Fruit fly (Drosophila melanogaster) whole organism, embryonic: ENCODE data around the gene CG10725.
A peak's percentile ranks its signal among the peaks of the same experiment; 100 is the strongest.

Experiments used
- Atf3 ChIP-seq: fragments of 200-800 bp; sonication (Bioruptor generic); optimal IDR thresholded peaks from 3 replicates; lab custom pipeline; 2016; ENCODE audit warnings: missing biosample characterization, missing genetic modification characterization
- B-H1 ChIP-seq: fragments of 200-800 bp; sonication (Bioruptor generic); IDR thresholded peaks from 3 replicates; pipeline ENCODE4 v1.3.6; 2022; ENCODE audit warnings: missing biosample characterization, missing genetic modification characterization
- CG10274 ChIP-seq: fragments of 200-800 bp; sonication (Bioruptor generic); optimal IDR thresholded peaks from 3 replicates; lab custom pipeline; 2017; ENCODE audit warnings: missing biosample characterization, mild to moderate bottlenecking, missing genetic modification characterization
- CG12391 ChIP-seq: fragments of 200-800 bp; sonication (Bioruptor generic); optimal IDR thresholded peaks from 3 replicates; lab custom pipeline; 2018; ENCODE audit warnings: missing biosample characterization, mild to moderate bottlenecking, missing genetic modification characterization, moderate library complexity
- CG13775 ChIP-seq: fragments of 200-800 bp; sonication (Bioruptor generic); optimal IDR thresholded peaks from 3 replicates; lab custom pipeline; 2017; ENCODE audit warnings: missing biosample characterization, mild to moderate bottlenecking, missing genetic modification characterization
- CG14441 ChIP-seq: fragments of 200-800 bp; sonication (Bioruptor generic); IDR thresholded peaks from 2 replicates; pipeline ENCODE4 v1.3.6; 2022; ENCODE audit warnings: missing biosample characterization, missing genetic modification characterization
- CG16863 ChIP-seq: fragments of 200-800 bp; sonication (Bioruptor generic); optimal IDR thresholded peaks from 3 replicates; lab custom pipeline; 2016; ENCODE audit warnings: missing biosample characterization, missing genetic modification characterization
- CG17385 ChIP-seq: fragments of 200-800 bp; sonication (Bioruptor generic); optimal IDR thresholded peaks from 3 replicates; lab custom pipeline; 2018; ENCODE audit warnings: missing biosample characterization, mild to moderate bottlenecking, missing genetic modification characterization
- CG17612 ChIP-seq: fragments of 200-800 bp; sonication (Bioruptor generic); IDR thresholded peaks from 2 replicates; pipeline ENCODE4 v1.3.6; 2022; ENCODE audit warnings: missing biosample characterization, missing genetic modification characterization
- CG18619 ChIP-seq: fragments of 200-800 bp; sonication (Bioruptor generic); optimal IDR thresholded peaks from 3 replicates; lab custom pipeline; 2017; ENCODE audit warnings: missing biosample characterization, mild to moderate bottlenecking, missing genetic modification characterization
- CG2120 ChIP-seq: fragments of 200-800 bp; sonication (Bioruptor generic); optimal IDR thresholded peaks from 3 replicates; lab custom pipeline; 2016; ENCODE audit warnings: missing biosample characterization, missing genetic modification characterization
- CG2678 ChIP-seq: fragments of 200-800 bp; sonication (Bioruptor generic); optimal IDR thresholded peaks from 3 replicates; lab custom pipeline; 2019; ENCODE audit warnings: missing biosample characterization, mild to moderate bottlenecking, missing genetic modification characterization, moderate library complexity
- CG3065 ChIP-seq: fragments of 200-800 bp; sonication (Bioruptor generic); optimal IDR thresholded peaks from 2 replicates; lab custom pipeline; 2016; ENCODE audit warnings: missing biosample characterization, missing genetic modification characterization
- CG32767 ChIP-seq: fragments of 200-800 bp; sonication (Bioruptor generic); IDR thresholded peaks from 2 replicates; pipeline ENCODE4 v1.3.6; 2022; ENCODE audit warnings: missing biosample characterization, missing genetic modification characterization
- CG34224 ChIP-seq: fragments of 200-800 bp; sonication (Bioruptor generic); IDR thresholded peaks from 3 replicates; pipeline ENCODE4 v1.3.6; 2022; ENCODE audit warnings: missing biosample characterization, missing genetic modification characterization; ENCODE audit not compliant: partially characterized antibody
- CG4360 ChIP-seq: fragments of 200-800 bp; sonication (Bioruptor generic); IDR thresholded peaks from 2 replicates; pipeline ENCODE4 v1.3.6; 2022; ENCODE audit warnings: missing biosample characterization, missing genetic modification characterization
- CG7745 ChIP-seq: fragments of 200-800 bp; sonication (Bioruptor generic); optimal IDR thresholded peaks from 2 replicates; lab custom pipeline; 2018; ENCODE audit warnings: missing biosample characterization, mild to moderate bottlenecking, missing genetic modification characterization, moderate library complexity
- CG9817 ChIP-seq: fragments of 200-800 bp; sonication (Bioruptor generic); optimal IDR thresholded peaks from 2 replicates; lab custom pipeline; 2018; ENCODE audit warnings: missing biosample characterization, mild to moderate bottlenecking, missing genetic modification characterization, moderate library complexity
- D19B ChIP-seq: fragments of 200-800 bp; sonication (Bioruptor generic); optimal IDR thresholded peaks from 2 replicates; lab custom pipeline; 2017; ENCODE audit warnings: missing biosample characterization, mild to moderate bottlenecking, missing genetic modification characterization
- Doc3 ChIP-seq: fragments of 200-800 bp; sonication (Bioruptor generic); IDR thresholded peaks from 3 replicates; pipeline ENCODE4 v1.3.6; 2022; ENCODE audit warnings: missing biosample characterization, missing genetic modification characterization; ENCODE audit not compliant: partially characterized antibody
- Hr3 ChIP-seq: fragments of 200-800 bp; sonication (Bioruptor generic); optimal IDR thresholded peaks from 3 replicates; lab custom pipeline; 2016; ENCODE audit warnings: missing biosample characterization, missing genetic modification characterization
- Hr39 ChIP-seq: fragments of >200 bp; optimal IDR thresholded peaks from 2 replicates; lab custom pipeline; 2017
- Meics ChIP-seq: fragments of 200-800 bp; sonication (Bioruptor generic); optimal IDR thresholded peaks from 2 replicates; lab custom pipeline; 2017; ENCODE audit warnings: missing biosample characterization, mild to moderate bottlenecking, missing genetic modification characterization
- Mes4 ChIP-seq: fragments of 200-800 bp; sonication (Bioruptor generic); optimal IDR thresholded peaks from 2 replicates; lab custom pipeline; 2016; ENCODE audit warnings: missing biosample characterization, missing genetic modification characterization
- Nf-YB ChIP-seq: fragments of 200-800 bp; sonication (Bioruptor generic); optimal IDR thresholded peaks from 3 replicates; lab custom pipeline; 2019; ENCODE audit warnings: missing biosample characterization, mild to moderate bottlenecking, missing genetic modification characterization, moderate library complexity
- Oaz ChIP-seq: fragments of 200-800 bp; sonication (Bioruptor generic); IDR thresholded peaks from 2 replicates; pipeline ENCODE4 v1.3.6; 2022; ENCODE audit warnings: missing biosample characterization, missing genetic modification characterization
- PHDP ChIP-seq: fragments of 200-800 bp; sonication (Bioruptor generic); optimal IDR thresholded peaks from 3 replicates; lab custom pipeline; 2018; ENCODE audit warnings: missing biosample characterization, mild to moderate bottlenecking, missing genetic modification characterization, moderate library complexity
- Sox100B ChIP-seq: fragments of 200-800 bp; sonication (Bioruptor generic); optimal IDR thresholded peaks from 3 replicates; lab custom pipeline; 2018; ENCODE audit warnings: missing biosample characterization, mild to moderate bottlenecking, missing genetic modification characterization
- Sry-β ChIP-seq: fragments of 200-800 bp; sonication (Bioruptor generic); optimal IDR thresholded peaks from 2 replicates; lab custom pipeline; 2018; ENCODE audit warnings: missing biosample characterization, mild to moderate bottlenecking, missing genetic modification characterization, moderate library complexity
- Xrp1 ChIP-seq: fragments of 200-800 bp; sonication (Bioruptor generic); IDR thresholded peaks from 2 replicates; pipeline ENCODE4 v1.3.6; 2022; ENCODE audit warnings: missing biosample characterization, missing genetic modification characterization
- bbx ChIP-seq: fragments of 200-800 bp; sonication (Bioruptor generic); IDR thresholded peaks from 2 replicates; pipeline ENCODE4 v1.3.6; 2022; ENCODE audit warnings: missing biosample characterization, missing genetic modification characterization; ENCODE audit not compliant: partially characterized antibody
- bowl ChIP-seq: fragments of 200-800 bp; sonication (Bioruptor generic); IDR thresholded peaks from 2 replicates; pipeline ENCODE4 v1.3.6; 2022; ENCODE audit warnings: missing biosample characterization, missing genetic modification characterization
- chinmo ChIP-seq: fragments of 200-800 bp; sonication (Bioruptor generic); IDR thresholded peaks from 4 replicates; pipeline ENCODE4 v1.3.6; 2022; ENCODE audit warnings: missing biosample characterization, missing genetic modification characterization; ENCODE audit not compliant: partially characterized antibody
- chn ChIP-seq: fragments of 200-800 bp; sonication (Bioruptor generic); optimal IDR thresholded peaks from 2 replicates; lab custom pipeline; 2016; ENCODE audit warnings: missing biosample characterization, missing genetic modification characterization
- cwo ChIP-seq: fragments of 200-800 bp; sonication (Bioruptor generic); optimal IDR thresholded peaks from 3 replicates; lab custom pipeline; 2017; ENCODE audit warnings: missing biosample characterization, missing genetic modification characterization, mild to moderate bottlenecking, moderate library complexity, missing genetic modification reagents
- da ChIP-seq: fragments of 200-800 bp; sonication (Bioruptor generic); optimal IDR thresholded peaks from 2 replicates; lab custom pipeline; 2016; ENCODE audit warnings: missing biosample characterization, missing genetic modification characterization
- danr ChIP-seq: fragments of 200-800 bp; sonication (Bioruptor generic); IDR thresholded peaks from 2 replicates; pipeline ENCODE4 v1.3.6; 2022; ENCODE audit warnings: missing biosample characterization, missing genetic modification characterization
- dpn ChIP-seq, 2 experiments: fragments of 200-800 bp; sonication (Bioruptor generic); optimal IDR thresholded peaks; 3 replicates each; lab custom pipeline; 2016; ENCODE audit warnings: missing biosample characterization in 2 of 2, missing genetic modification characterization in 2 of 2
- emc ChIP-seq: fragments of 200-800 bp; sonication (Bioruptor generic); optimal IDR thresholded peaks from 2 replicates; lab custom pipeline; 2016; ENCODE audit warnings: missing biosample characterization, missing genetic modification characterization
- ken ChIP-seq: fragments of 200-800 bp; sonication (Bioruptor generic); IDR thresholded peaks from 3 replicates; pipeline ENCODE4 v1.3.6; 2022; ENCODE audit warnings: missing biosample characterization, missing genetic modification characterization
- klu ChIP-seq: fragments of 200-800 bp; sonication (Bioruptor generic); IDR thresholded peaks from 2 replicates; pipeline ENCODE4 v1.3.6; 2022; ENCODE audit warnings: missing biosample characterization, missing genetic modification characterization
- lilli ChIP-seq: fragments of 200-800 bp; sonication (Bioruptor generic); optimal IDR thresholded peaks from 3 replicates; lab custom pipeline; 2016; ENCODE audit warnings: missing biosample characterization, missing genetic modification characterization
- lola ChIP-seq, 3 experiments: fragments of >200 bp in 2 of 3; fragments of 200-800 bp in 1 of 3; sonication (Bioruptor generic) in 1 of 3; optimal IDR thresholded peaks; 2 replicates each; lab custom pipeline; 2017 to 2019; ENCODE audit warnings: missing biosample characterization in 3 of 3, missing genetic modification characterization in 3 of 3, mild to moderate bottlenecking in 1 of 3, moderate library complexity in 1 of 3
- mirr ChIP-seq: fragments of 200-800 bp; sonication (Bioruptor generic); optimal IDR thresholded peaks from 3 replicates; lab custom pipeline; 2018; ENCODE audit warnings: missing biosample characterization, mild to moderate bottlenecking, missing genetic modification characterization
- slbo ChIP-seq: fragments of 200-800 bp; sonication (Bioruptor generic); IDR thresholded peaks from 2 replicates; pipeline ENCODE4 v1.3.6; 2022; ENCODE audit warnings: missing biosample characterization, missing genetic modification characterization
- so ChIP-seq: fragments of 200-800 bp; sonication (Bioruptor generic); IDR thresholded peaks from 3 replicates; pipeline ENCODE4 v1.3.6; 2022; ENCODE audit warnings: missing biosample characterization, missing genetic modification characterization
- tna ChIP-seq: fragments of 200-800 bp; sonication (Bioruptor generic); IDR thresholded peaks from 2 replicates; pipeline ENCODE4 v1.3.6; 2022; ENCODE audit warnings: missing biosample characterization, missing genetic modification characterization; ENCODE audit not compliant: partially characterized antibody
- yki ChIP-seq: fragments of >200 bp; optimal IDR thresholded peaks from 3 replicates; lab custom pipeline; 2018
- zf30C ChIP-seq: fragments of 200-800 bp; sonication (Bioruptor generic); optimal IDR thresholded peaks from 3 replicates; lab custom pipeline; 2018; ENCODE audit warnings: missing biosample characterization, mild to moderate bottlenecking, missing genetic modification characterization

The CG10725 gene

dm6 chr3L:13478339-13479203, 40.8 kb downstream of the CG10725 start (continued):
- TF ChIP-seq ken (GFP tag; lab: Robert Waterston, UW) (no peak), klu (GFP tag; lab: Robert Waterston, UW) (no peak), yki (lab: Kevin White, UChicago) (no peak), CG34224 (GFP tag; lab: Robert Waterston, UW) (no peak), da (GFP tag; lab: Kevin White, UChicago) (no peak), CG3065 (GFP tag; lab: Kevin White, UChicago) (no peak), D19B (GFP tag; lab: Kevin White, UChicago) (no peak), CG4360 (GFP tag; lab: Robert Waterston, UW) (no peak), Sox100B (no peak), mirr (GFP tag; lab: Kevin White, UChicago) (peak; percentile 11), B-H1 (GFP tag; lab: Robert Waterston, UW) (no peak), CG14441 (no peak), Xrp1 (0 out of 2 replicates have a peak, but pooled peaks have one; percentile 12), CG17385 (GFP tag; lab: Kevin White, UChicago) (peak; percentile 10), Oaz (GFP tag; lab: Robert Waterston, UW) (0 out of 2 replicates have a peak, but pooled peaks have one; percentile 8), slbo (GFP tag; lab: Robert Waterston, UW) (peak; percentile 67), zf30C (GFP tag; lab: Kevin White, UChicago) (no peak), Meics (GFP tag; lab: Kevin White, UChicago) (peak; percentile 55), Nf-YB (no peak), Sry-β (GFP tag; lab: Kevin White, UChicago) (no peak), lilli (GFP tag; lab: Kevin White, UChicago) (peak; percentile 33), CG17612 (GFP tag; lab: Robert Waterston, UW) (no peak), CG2678 (tag; lab: Kevin White, UChicago) (peak; percentile 49), CG2120 (GFP tag; lab: Kevin White, UChicago) (peak; percentile 60), lola (GFP tag; optimal IDR thresholded peaks at IDR 0.05; lab: Kevin White, UChicago) (no peak), CG10274 (GFP tag; lab: Kevin White, UChicago) (no peak), dpn (GFP tag; optimal IDR thresholded peaks at IDR 0.05; lab: Kevin White, UChicago) (peak in 1 of 2 experiments; percentile 22), so (GFP tag; lab: Robert Waterston, UW) (no peak), Hr3 (GFP tag; lab: Kevin White, UChicago) (no peak), CG13775 (GFP tag; lab: Kevin White, UChicago) (no peak), PHDP (peak; percentile 7), chinmo (GFP tag; lab: Robert Waterston, UW) (0 out of 4 replicates have a peak, but pooled peaks have one; percentile 46), cwo (no peak), CG9817 (tag; lab: Kevin White, UChicago) (peak; percentile 26), CG7745 (tag; lab: Kevin White, UChicago) (no peak), chn (GFP tag; lab: Kevin White, UChicago) (no peak), Hr39 (lab: Kevin White, UChicago) (peak; percentile 24), Atf3 (GFP tag; lab: Kevin White, UChicago) (no peak), Mes4 (no peak), tna (0 out of 2 replicates have a peak, but pooled peaks have one; percentile 34), danr (GFP tag; lab: Robert Waterston, UW) (no peak), CG18619 (GFP tag; lab: Kevin White, UChicago) (peak; percentile 27), Doc3 (GFP tag; lab: Robert Waterston, UW) (no peak), bowl (GFP tag; lab: Robert Waterston, UW) (no peak), CG16863 (GFP tag; lab: Kevin White, UChicago) (no peak), bbx (no peak), CG12391 (tag; lab: Kevin White, UChicago) (peak; percentile 10), emc (GFP tag; lab: Kevin White, UChicago) (no peak), CG32767 (GFP tag; lab: Robert Waterston, UW) (no peak)
